Worm (Caenorhabditis elegans) whole organism, L2 larva: ENCODE measurements around the gene ins-13.

Source experiments
- C34F6.9 ChIP-seq: fragments of 150-350 bp; optimal IDR thresholded peaks from 2 replicates; lab custom pipeline; 2014; ENCODE audit warnings: missing biosample characterization, missing genetic modification characterization
- F13H6.1 ChIP-seq: sonication (generic microtip); optimal IDR thresholded peaks from 2 replicates; lab custom pipeline; 2016; ENCODE audit warnings: missing genetic modification characterization, missing compliant biosample characterization
- R02D3.7 ChIP-seq: fragments of 150-350 bp; optimal IDR thresholded peaks from 2 replicates; lab custom pipeline; 2014; ENCODE audit warnings: missing biosample characterization, missing genetic modification characterization
- Y55F3AM.14 ChIP-seq: fragments of 200-800 bp; sonication (Bioruptor generic); optimal IDR thresholded peaks from 2 replicates; lab custom pipeline; 2018; ENCODE audit warnings: mild to moderate bottlenecking, missing genetic modification characterization, missing compliant biosample characterization
- ZK546.5 ChIP-seq: sonication (generic microtip); optimal IDR thresholded peaks from 2 replicates; lab custom pipeline; 2017; ENCODE audit warnings: missing biosample characterization, missing genetic modification characterization
- alr-1 ChIP-seq: fragments of 150-350 bp; optimal IDR thresholded peaks from 2 replicates; lab custom pipeline; 2014; ENCODE audit warnings: missing biosample characterization, missing genetic modification characterization
- aly-2 ChIP-seq: fragments of 150-350 bp; optimal IDR thresholded peaks from 2 replicates; lab custom pipeline; 2014; ENCODE audit warnings: missing biosample characterization, missing genetic modification characterization
- ama-1 ChIP-seq: fragments of 150-350 bp; optimal IDR thresholded peaks from 2 replicates; lab custom pipeline; 2018; ENCODE audit warnings: inconsistent platforms
- blmp-1 ChIP-seq: sonication (generic microtip); optimal IDR thresholded peaks from 2 replicates; lab custom pipeline; 2017; ENCODE audit warnings: missing genetic modification characterization, mild to moderate bottlenecking, missing compliant biosample characterization, antibody characterized with exemption, moderate library complexity; ENCODE audit not compliant: insufficient read depth
- ceh-16 ChIP-seq: fragments of 150-350 bp; optimal IDR thresholded peaks from 2 replicates; lab custom pipeline; 2014; ENCODE audit warnings: missing biosample characterization, missing genetic modification characterization
- ceh-82 ChIP-seq: fragments of 150-350 bp; optimal IDR thresholded peaks from 2 replicates; lab custom pipeline; 2014; ENCODE audit warnings: missing biosample characterization, missing genetic modification characterization
- crh-2 ChIP-seq: sonication (generic microtip); optimal IDR thresholded peaks from 2 replicates; lab custom pipeline; 2017; ENCODE audit warnings: missing biosample characterization, missing genetic modification characterization
- dmd-4 ChIP-seq: sonication (generic microtip); optimal IDR thresholded peaks from 2 replicates; lab custom pipeline; 2017; ENCODE audit warnings: missing biosample characterization, missing genetic modification characterization
- egl-27 ChIP-seq: sonication (generic microtip); optimal IDR thresholded peaks from 3 replicates; lab custom pipeline; 2017; ENCODE audit warnings: missing biosample characterization, missing genetic modification reagents, missing genetic modification characterization
- elt-1 ChIP-seq: fragments of 150-350 bp; optimal IDR thresholded peaks from 2 replicates; lab custom pipeline; 2014; ENCODE audit warnings: missing biosample characterization, missing genetic modification characterization
- elt-3 ChIP-seq: sonication (generic microtip); optimal IDR thresholded peaks from 2 replicates; lab custom pipeline; 2017; ENCODE audit warnings: missing biosample characterization, missing genetic modification characterization
- fos-1 ChIP-seq: fragments of 150-350 bp; optimal IDR thresholded peaks from 2 replicates; lab custom pipeline; 2014; ENCODE audit warnings: missing biosample characterization, missing genetic modification characterization
- gmeb-1 ChIP-seq: fragments of 150-350 bp; optimal IDR thresholded peaks from 2 replicates; lab custom pipeline; 2014; ENCODE audit warnings: missing biosample characterization, missing genetic modification characterization
- lin-11 ChIP-seq: fragments of 150-350 bp; sonication (generic microtip); optimal IDR thresholded peaks from 2 replicates; lab custom pipeline; 2014; ENCODE audit warnings: missing biosample characterization, missing genetic modification characterization, inconsistent platforms, mixed read lengths
- lin-13 ChIP-seq: fragments of 150-350 bp; optimal IDR thresholded peaks from 2 replicates; lab custom pipeline; 2014; ENCODE audit warnings: missing biosample characterization, missing genetic modification reagents, missing genetic modification characterization
- lin-39 ChIP-seq: fragments of 150-350 bp; optimal IDR thresholded peaks from 2 replicates; lab custom pipeline; 2014; ENCODE audit warnings: missing biosample characterization, missing genetic modification reagents, missing genetic modification characterization
- lsy-2 ChIP-seq, 2 experiments: fragments of 150-350 bp in 1 of 2; sonication (generic microtip) in 1 of 2; optimal IDR thresholded peaks; 2 replicates each; lab custom pipeline; 2014 to 2017; ENCODE audit warnings: missing biosample characterization in 2 of 2, missing genetic modification characterization in 2 of 2
- mab-5 ChIP-seq: fragments of 150-350 bp; optimal IDR thresholded peaks from 2 replicates; lab custom pipeline; 2014; ENCODE audit warnings: missing biosample characterization, missing genetic modification characterization
- mbf-1 ChIP-seq: sonication (generic microtip); optimal IDR thresholded peaks from 2 replicates; lab custom pipeline; 2017; ENCODE audit warnings: missing biosample characterization, missing genetic modification characterization
- mdl-1 ChIP-seq, 2 experiments: fragments of 150-350 bp in 1 of 2; sonication (generic microtip) in 1 of 2; optimal IDR thresholded peaks; 2 replicates each; lab custom pipeline; 2017; ENCODE audit warnings: missing biosample characterization in 2 of 2, missing genetic modification characterization in 2 of 2
- nhr-10 ChIP-seq: sonication (generic microtip); optimal IDR thresholded peaks from 2 replicates; lab custom pipeline; 2017; ENCODE audit warnings: missing biosample characterization, missing genetic modification characterization
- nhr-11 ChIP-seq: fragments of 150-350 bp; optimal IDR thresholded peaks from 2 replicates; lab custom pipeline; 2014; ENCODE audit warnings: missing biosample characterization, missing genetic modification characterization
- nhr-12 ChIP-seq: fragments of 150-350 bp; optimal IDR thresholded peaks from 2 replicates; lab custom pipeline; 2014; ENCODE audit warnings: missing biosample characterization, missing genetic modification characterization
- nhr-129 ChIP-seq: fragments of 150-350 bp; optimal IDR thresholded peaks from 2 replicates; lab custom pipeline; 2014; ENCODE audit warnings: missing biosample characterization, missing genetic modification characterization
- nhr-21 ChIP-seq: fragments of 150-350 bp; optimal IDR thresholded peaks from 2 replicates; lab custom pipeline; 2014; ENCODE audit warnings: missing biosample characterization, missing genetic modification characterization
- nhr-23 ChIP-seq: fragments of 150-350 bp; optimal IDR thresholded peaks from 2 replicates; lab custom pipeline; 2014; ENCODE audit warnings: missing biosample characterization, missing genetic modification reagents, missing genetic modification characterization
- nhr-237 ChIP-seq: fragments of 150-350 bp; optimal IDR thresholded peaks from 2 replicates; lab custom pipeline; 2014; ENCODE audit warnings: missing biosample characterization, missing genetic modification characterization
- nhr-25 ChIP-seq: fragments of 150-350 bp; sonication (generic microtip); optimal IDR thresholded peaks from 3 replicates; lab custom pipeline; 2014; ENCODE audit warnings: missing biosample characterization, missing genetic modification characterization
- nhr-6 ChIP-seq: fragments of 150-350 bp; optimal IDR thresholded peaks from 2 replicates; lab custom pipeline; 2014; ENCODE audit warnings: missing biosample characterization, missing genetic modification characterization
- nhr-77 ChIP-seq: fragments of 150-350 bp; optimal IDR thresholded peaks from 2 replicates; lab custom pipeline; 2014; ENCODE audit warnings: missing biosample characterization, missing genetic modification characterization
- peb-1 ChIP-seq: fragments of 150-350 bp; optimal IDR thresholded peaks from 2 replicates; lab custom pipeline; 2014; ENCODE audit warnings: missing biosample characterization, missing genetic modification characterization
- sem-4 ChIP-seq: fragments of 150-350 bp; optimal IDR thresholded peaks from 2 replicates; lab custom pipeline; 2014; ENCODE audit warnings: missing biosample characterization, missing genetic modification reagents, missing genetic modification characterization
- skn-1 ChIP-seq: sonication (generic microtip); optimal IDR thresholded peaks from 2 replicates; lab custom pipeline; 2017; ENCODE audit warnings: missing biosample characterization, missing genetic modification characterization
- sma-3 ChIP-seq: sonication (generic microtip); optimal IDR thresholded peaks from 2 replicates; lab custom pipeline; 2016; ENCODE audit warnings: missing genetic modification reagents, missing genetic modification characterization, missing compliant biosample characterization
- sma-9 ChIP-seq, 2 experiments: fragments of 150-350 bp in 1 of 2; sonication (generic microtip) in 1 of 2; optimal IDR thresholded peaks; 2 replicates each; lab custom pipeline; 2014 to 2016; ENCODE audit warnings: missing genetic modification characterization in 2 of 2, mild to moderate bottlenecking in 1 of 2, missing biosample characterization in 1 of 2, missing compliant biosample characterization in 1 of 2, missing genetic modification reagents in 1 of 2, moderate library complexity in 1 of 2
- snpc-4 ChIP-seq: fragments of 150-350 bp; optimal IDR thresholded peaks from 2 replicates; lab custom pipeline; 2014; ENCODE audit warnings: missing biosample characterization, missing genetic modification characterization
- unc-39 ChIP-seq: fragments of 150-350 bp; optimal IDR thresholded peaks from 2 replicates; lab custom pipeline; 2014; ENCODE audit warnings: missing biosample characterization, missing genetic modification characterization
- unc-55 ChIP-seq: fragments of 150-350 bp; sonication (generic microtip); optimal IDR thresholded peaks from 3 replicates; lab custom pipeline; 2014; ENCODE audit warnings: missing biosample characterization, missing genetic modification reagents, missing genetic modification characterization
- unc-62 ChIP-seq: fragments of 150-350 bp; optimal IDR thresholded peaks from 2 replicates; lab custom pipeline; 2014; ENCODE audit warnings: missing biosample characterization, missing genetic modification reagents, missing genetic modification characterization
- zag-1 ChIP-seq: fragments of 150-350 bp; optimal IDR thresholded peaks from 2 replicates; lab custom pipeline; 2014; ENCODE audit warnings: missing biosample characterization, missing genetic modification characterization
- ztf-1 ChIP-seq: fragments of 200-800 bp; sonication (Bioruptor generic); conservative IDR thresholded peaks from 2 replicates; pipeline ENCODE4 v1.3.6; 2022; ENCODE audit warnings: missing genetic modification characterization, missing compliant biosample characterization
- ztf-11 ChIP-seq: sonication (generic microtip); optimal IDR thresholded peaks from 2 replicates; lab custom pipeline; 2017; ENCODE audit warnings: missing biosample characterization, missing genetic modification characterization
- ztf-4 ChIP-seq: fragments of 150-350 bp; optimal IDR thresholded peaks from 2 replicates; lab custom pipeline; 2014; ENCODE audit warnings: missing biosample characterization, missing genetic modification characterization

Gene ins-13

DNA sequence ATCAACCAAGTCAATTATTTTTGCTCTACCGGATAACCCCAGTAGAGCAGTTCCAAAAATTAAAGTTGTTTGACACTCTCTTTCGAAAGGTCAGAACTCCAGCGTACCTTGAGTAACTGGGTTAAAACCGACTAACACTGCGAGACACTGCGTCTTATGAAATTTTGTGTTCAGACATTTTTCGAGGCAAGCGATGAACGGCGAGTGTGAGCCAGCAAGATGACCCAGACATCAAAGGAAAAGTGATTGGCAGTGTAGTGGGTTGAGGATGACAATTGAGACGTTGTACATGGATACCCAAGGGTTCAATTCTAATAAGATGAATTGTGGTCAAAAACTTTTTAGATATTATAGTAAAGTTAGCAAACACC is 534 bp downstream of the ins-13 start (continued):
- peak; percentile 66 for TF ChIP-seq sma-3 (GFP tag; lab: Kevin White, UChicago)

ce11 chrII:5543476-5544144 is 1.1 kb downstream of the ins-13 start:
- TF ChIP-seq nhr-25, result peak; percentile 97
- peak; percentile 98 for TF ChIP-seq fos-1 (tag; lab: Kevin White, UChicago)
- TF ChIP-seq dmd-4 (tag; lab: Kevin White, UChicago), result peak; percentile 71
- peak; percentile 76 for TF ChIP-seq unc-39
- peak; percentile 58 for TF ChIP-seq ZK546.5 (tag; lab: Kevin White, UChicago)
- peak; percentile 100 for TF ChIP-seq ama-1 (lab: Kevin White, UChicago)
- TF ChIP-seq blmp-1 (tag; lab: Kevin White, UChicago), result peak; percentile 90
- TF ChIP-seq ceh-16 (tag; lab: Kevin White, UChicago), result peak; percentile 93
- TF ChIP-seq aly-2, result peak; percentile 100
- peak; percentile 99 for TF ChIP-seq crh-2 (tag; lab: Kevin White, UChicago)
- TF ChIP-seq mab-5 (tag; lab: Kevin White, UChicago), result peak; percentile 96
- TF ChIP-seq sma-3 (GFP tag; lab: Kevin White, UChicago), result peak; percentile 98
- peak; percentile 95 for TF ChIP-seq Y55F3AM.14 (GFP tag; lab: Kevin White, UChicago)
- TF ChIP-seq nhr-11 (tag; lab: Kevin White, UChicago), result peak; percentile 81
- TF ChIP-seq nhr-21 (tag; lab: Kevin White, UChicago), result peak; percentile 99
- peak; percentile 88 for TF ChIP-seq nhr-237
- peak; percentile 98 for TF ChIP-seq F13H6.1 (tag; lab: Kevin White, UChicago)
- peak; percentile 99 for TF ChIP-seq egl-27 (tag; lab: Kevin White, UChicago)
- TF ChIP-seq lin-11 (tag; lab: Kevin White, UChicago), result peak; percentile 98
- peak; percentile 99 for TF ChIP-seq unc-55 (GFP tag; lab: Kevin White, UChicago)
- TF ChIP-seq R02D3.7, result peak; percentile 80
- peak; percentile 99 for TF ChIP-seq nhr-129 (tag; lab: Kevin White, UChicago)
- TF ChIP-seq lin-13 (GFP tag; lab: Kevin White, UChicago), result peak; percentile 98
- TF ChIP-seq ztf-1, result no peak
- TF ChIP-seq nhr-10 (tag; lab: Kevin White, UChicago), result peak; percentile 95
- TF ChIP-seq sem-4, result peak; percentile 98
- TF ChIP-seq ceh-82 (tag; lab: Kevin White, UChicago), result peak; percentile 87
- peak; percentile 74 for TF ChIP-seq nhr-12 (tag; lab: Kevin White, UChicago)
- TF ChIP-seq alr-1 (tag; lab: Kevin White, UChicago), result no peak
- TF ChIP-seq gmeb-1 (tag; lab: Kevin White, UChicago), result peak; percentile 95
- TF ChIP-seq lsy-2 (tag; optimal IDR thresholded peaks at IDR 0.05; lab: Kevin White, UChicago), result peak; percentile 94 to 97
- TF ChIP-seq peb-1 (tag; lab: Kevin White, UChicago), result peak; percentile 59
- TF ChIP-seq nhr-23 (tag; lab: Kevin White, UChicago), result no peak
- peak; percentile 65 for TF ChIP-seq nhr-77
- TF ChIP-seq nhr-6 (tag; lab: Kevin White, UChicago), result peak; percentile 98
- TF ChIP-seq zag-1 (tag; lab: Kevin White, UChicago), result peak; percentile 98
- peak; percentile 86 for TF ChIP-seq unc-62 (GFP tag; lab: Kevin White, UChicago)
- TF ChIP-seq elt-1 (tag; lab: Kevin White, UChicago), result no peak
- TF ChIP-seq C34F6.9 (tag; lab: Kevin White, UChicago), result peak; percentile 99
- TF ChIP-seq skn-1 (tag; lab: Kevin White, UChicago), result peak; percentile 92
- peak; percentile 88 to 92 for TF ChIP-seq mdl-1 (tag; optimal IDR thresholded peaks at IDR 0.05; lab: Kevin White, UChicago)
- TF ChIP-seq ztf-11 (tag; lab: Kevin White, UChicago), result peak; percentile 62
- peak; percentile 61 for TF ChIP-seq mbf-1 (tag; lab: Kevin White, UChicago)
- TF ChIP-seq snpc-4 (tag; lab: Kevin White, UChicago), result peak; percentile 100
- peak; percentile 91 for TF ChIP-seq lin-39
- TF ChIP-seq ztf-4 (tag; lab: Kevin White, UChicago), result peak; percentile 99
- TF ChIP-seq elt-3 (tag; lab: Kevin White, UChicago), result no peak
- TF ChIP-seq sma-9 (GFP tag; optimal IDR thresholded peaks at IDR 0.05; lab: Kevin White, UChicago), result peak; percentile 99
- peak; percentile 73 for TF ChIP-seq sma-9 (tag; optimal IDR thresholded peaks at IDR 0.05; lab: Kevin White, UChicago)
